Worm (Caenorhabditis elegans) whole organism, L4/young adult: Measurements from ENCODE around the gene srh-252.

Experiments
- W03F9.2 ChIP-seq: fragments of 150-350 bp; optimal IDR thresholded peaks from 2 replicates; lab custom pipeline; 2014; ENCODE audit warnings: missing biosample characterization, missing genetic modification characterization
- dao-5 ChIP-seq: sonication (generic microtip); optimal IDR thresholded peaks from 2 replicates; lab custom pipeline; 2016; ENCODE audit warnings: missing genotype, missing genetic modification characterization, moderate library complexity, missing compliant biosample characterization
- him-1 ChIP-seq: sonication (generic microtip); optimal IDR thresholded peaks from 2 replicates; lab custom pipeline; 2016; ENCODE audit warnings: missing genotype, missing genetic modification reagents, missing genetic modification characterization, missing compliant biosample characterization

DNA sequence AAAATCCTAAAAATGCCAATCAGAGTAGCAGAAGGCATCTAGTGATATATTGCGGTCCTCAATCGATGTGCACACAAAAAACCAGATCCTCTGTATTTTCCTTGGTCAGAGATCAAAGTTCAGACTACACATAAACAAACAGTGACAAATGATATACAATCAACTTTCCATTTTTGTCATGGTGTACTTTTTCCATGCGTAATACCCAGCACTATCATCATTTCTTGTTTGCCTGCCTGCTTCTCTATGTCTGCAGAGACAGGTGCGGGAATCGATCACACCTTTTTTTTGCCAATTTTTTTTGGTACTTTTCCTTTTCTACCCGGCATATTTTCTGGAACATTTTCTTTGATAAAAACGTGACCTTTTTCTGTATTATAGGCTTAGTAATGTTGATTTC, 35.0 kb upstream of the srh-252 start:
- TF ChIP-seq him-1 (tag; lab: Kevin White, UChicago) (no peak), W03F9.2 (no peak), dao-5 (tag; lab: Kevin White, UChicago) (no peak)
